Fruit fly (Drosophila melanogaster) whole organism, embryonic: ENCODE measurements around the gene CG3448.

Experiments
- Asciz ChIP-seq: fragments of 200-800 bp; sonication (Bioruptor generic); optimal IDR thresholded peaks from 2 replicates; lab custom pipeline; 2017; ENCODE audit warnings: missing biosample characterization, mild to moderate bottlenecking, missing genetic modification characterization, missing genetic modification reagents
- Atf-2 ChIP-seq: fragments of 200-800 bp; sonication (Bioruptor generic); optimal IDR thresholded peaks from 2 replicates; lab custom pipeline; 2016; ENCODE audit warnings: missing biosample characterization, missing genetic modification characterization
- B-H1 ChIP-seq: fragments of 200-800 bp; sonication (Bioruptor generic); IDR thresholded peaks from 3 replicates; pipeline ENCODE4 v1.3.6; 2022; ENCODE audit warnings: missing biosample characterization, missing genetic modification characterization
- BtbVII ChIP-seq: fragments of 200-800 bp; sonication (Bioruptor generic); optimal IDR thresholded peaks from 3 replicates; lab custom pipeline; 2017; ENCODE audit warnings: missing biosample characterization, mild to moderate bottlenecking, missing genetic modification characterization
- CG10431 ChIP-seq: fragments of 200-800 bp; sonication (Bioruptor generic); optimal IDR thresholded peaks from 3 replicates; lab custom pipeline; 2018; ENCODE audit warnings: missing biosample characterization, mild to moderate bottlenecking, missing genetic modification characterization
- CG10543 ChIP-seq: fragments of 200-800 bp; sonication (Bioruptor generic); optimal IDR thresholded peaks from 3 replicates; lab custom pipeline; 2017; ENCODE audit warnings: missing biosample characterization, mild to moderate bottlenecking, missing genetic modification characterization, moderate library complexity
- CG10979 ChIP-seq: fragments of 200-800 bp; sonication (Bioruptor generic); optimal IDR thresholded peaks from 2 replicates; lab custom pipeline; 2018; ENCODE audit warnings: missing biosample characterization, mild to moderate bottlenecking, missing genetic modification characterization, moderate library complexity
- CG12104 ChIP-seq: fragments of 200-800 bp; sonication (Bioruptor generic); optimal IDR thresholded peaks from 3 replicates; lab custom pipeline; 2016; ENCODE audit warnings: missing biosample characterization, missing genetic modification characterization
- CG1233 ChIP-seq: fragments of 200-800 bp; sonication (Bioruptor generic); optimal IDR thresholded peaks from 4 replicates; lab custom pipeline; 2018; ENCODE audit warnings: missing biosample characterization, mild to moderate bottlenecking, missing genetic modification characterization
- CG14667 ChIP-seq: fragments of 200-800 bp; sonication (Bioruptor generic); IDR thresholded peaks from 2 replicates; pipeline ENCODE4 v1.3.6; 2022; ENCODE audit warnings: missing biosample characterization, missing genetic modification characterization
- CG16813 ChIP-seq: fragments of 200-800 bp; sonication (Bioruptor generic); IDR thresholded peaks from 3 replicates; pipeline ENCODE4 v1.3.6; 2022; ENCODE audit warnings: missing biosample characterization, missing genetic modification characterization; ENCODE audit not compliant: partially characterized antibody
- CG3065 ChIP-seq: fragments of 200-800 bp; sonication (Bioruptor generic); optimal IDR thresholded peaks from 2 replicates; lab custom pipeline; 2016; ENCODE audit warnings: missing biosample characterization, missing genetic modification characterization
- CG33213 ChIP-seq: fragments of 200-800 bp; sonication (Bioruptor generic); optimal IDR thresholded peaks from 3 replicates; lab custom pipeline; 2016; ENCODE audit warnings: missing biosample characterization, missing genetic modification characterization
- CG7745 ChIP-seq: fragments of 200-800 bp; sonication (Bioruptor generic); optimal IDR thresholded peaks from 2 replicates; lab custom pipeline; 2018; ENCODE audit warnings: missing biosample characterization, mild to moderate bottlenecking, missing genetic modification characterization, moderate library complexity
- CG8388 ChIP-seq: fragments of 200-800 bp; sonication (Bioruptor generic); optimal IDR thresholded peaks from 2 replicates; lab custom pipeline; 2019; ENCODE audit warnings: missing biosample characterization, mild to moderate bottlenecking, missing genetic modification characterization, moderate library complexity
- D19A ChIP-seq: fragments of 200-800 bp; optimal IDR thresholded peaks from 3 replicates; lab custom pipeline; 2019; ENCODE audit warnings: missing biosample characterization, mild to moderate bottlenecking, missing genetic modification characterization, moderate library complexity
- Dfd ChIP-seq, 2 experiments: fragments of >200 bp; optimal IDR thresholded peaks; 2 replicates each; lab custom pipeline; 2017; ENCODE audit warnings: missing biosample characterization in 2 of 2, missing genetic modification characterization in 2 of 2
- Fer2 ChIP-seq: fragments of 200-800 bp; sonication (Bioruptor generic); optimal IDR thresholded peaks from 2 replicates; lab custom pipeline; 2018; ENCODE audit warnings: missing biosample characterization, mild to moderate bottlenecking, missing genetic modification characterization, moderate library complexity
- HLH54F ChIP-seq: fragments of 200-800 bp; sonication (Bioruptor generic); optimal IDR thresholded peaks from 3 replicates; lab custom pipeline; 2016; ENCODE audit warnings: missing biosample characterization, missing genetic modification characterization
- Hr39 ChIP-seq: fragments of >200 bp; optimal IDR thresholded peaks from 2 replicates; lab custom pipeline; 2017
- Hsf ChIP-seq: fragments of 200-800 bp; sonication (Bioruptor generic); optimal IDR thresholded peaks from 3 replicates; lab custom pipeline; 2016; ENCODE audit warnings: missing biosample characterization, missing genetic modification characterization
- Nf-YC ChIP-seq: fragments of 200-800 bp; optimal IDR thresholded peaks from 3 replicates; lab custom pipeline; 2019; ENCODE audit warnings: missing biosample characterization, mild to moderate bottlenecking, missing genetic modification characterization, moderate library complexity
- Rx ChIP-seq: fragments of 200-800 bp; sonication (Bioruptor generic); IDR thresholded peaks from 2 replicates; pipeline ENCODE4 v1.3.6; 2022; ENCODE audit warnings: missing biosample characterization, missing genetic modification characterization
- Spps ChIP-seq: fragments of 200-800 bp; sonication (Bioruptor generic); optimal IDR thresholded peaks from 2 replicates; lab custom pipeline; 2018; ENCODE audit warnings: missing biosample characterization, mild to moderate bottlenecking, missing genetic modification characterization
- Tbp ChIP-seq: fragments of >200 bp; optimal IDR thresholded peaks from 2 replicates; lab custom pipeline; 2018; ENCODE audit warnings: missing biosample characterization, missing genetic modification characterization
- az2 ChIP-seq: fragments of 200-800 bp; sonication (Bioruptor generic); optimal IDR thresholded peaks from 3 replicates; lab custom pipeline; 2016; ENCODE audit warnings: missing biosample characterization, missing genetic modification characterization
- bbx ChIP-seq: fragments of 200-800 bp; sonication (Bioruptor generic); IDR thresholded peaks from 2 replicates; pipeline ENCODE4 v1.3.6; 2022; ENCODE audit warnings: missing biosample characterization, missing genetic modification characterization; ENCODE audit not compliant: partially characterized antibody
- bigmax ChIP-seq: fragments of 200-800 bp; sonication (Bioruptor generic); optimal IDR thresholded peaks from 2 replicates; lab custom pipeline; 2018; ENCODE audit warnings: missing biosample characterization, mild to moderate bottlenecking, missing genetic modification characterization
- cato ChIP-seq: fragments of 200-800 bp; sonication (Bioruptor generic); optimal IDR thresholded peaks from 2 replicates; lab custom pipeline; 2016; ENCODE audit warnings: missing biosample characterization, missing genetic modification characterization, borderline replicate concordance
- cg ChIP-seq: fragments of 200-800 bp; sonication (Bioruptor generic); optimal IDR thresholded peaks from 3 replicates; lab custom pipeline; 2019; ENCODE audit warnings: missing biosample characterization, mild to moderate bottlenecking, missing genetic modification characterization, moderate library complexity
- ci ChIP-seq: fragments of 200-800 bp; sonication (Bioruptor generic); IDR thresholded peaks from 3 replicates; pipeline ENCODE4 v1.3.6; 2022; ENCODE audit warnings: missing biosample characterization, missing genetic modification characterization
- corto ChIP-seq: fragments of 200-800 bp; sonication (Bioruptor generic); optimal IDR thresholded peaks from 2 replicates; lab custom pipeline; 2016; ENCODE audit warnings: missing biosample characterization, mild to moderate bottlenecking, missing genetic modification characterization, moderate library complexity
- crp ChIP-seq, 2 experiments: fragments of 200-800 bp; sonication (Bioruptor generic); optimal IDR thresholded peaks; 2 replicates in 1 of 2; 3 replicates in 1 of 2; lab custom pipeline; 2017; ENCODE audit warnings: missing biosample characterization in 2 of 2, missing genetic modification characterization in 2 of 2, mild to moderate bottlenecking in 1 of 2, moderate library complexity in 1 of 2
- eve ChIP-seq, 2 experiments: fragments of >200 bp; optimal IDR thresholded peaks; 2 replicates each; lab custom pipeline; 2017; ENCODE audit warnings: missing biosample characterization in 2 of 2, missing genetic modification characterization in 2 of 2
- fd64A ChIP-seq: fragments of 200-800 bp; sonication (Bioruptor generic); optimal IDR thresholded peaks from 3 replicates; lab custom pipeline; 2018; ENCODE audit warnings: missing biosample characterization, mild to moderate bottlenecking, missing genetic modification characterization
- her ChIP-seq: fragments of 200-800 bp; sonication (Bioruptor generic); optimal IDR thresholded peaks from 2 replicates; lab custom pipeline; 2016; ENCODE audit warnings: missing biosample characterization, missing genetic modification characterization
- ind ChIP-seq: fragments of 200-800 bp; sonication (Bioruptor generic); optimal IDR thresholded peaks from 3 replicates; lab custom pipeline; 2016; ENCODE audit warnings: missing biosample characterization, missing genetic modification characterization
- nerfin-1 ChIP-seq: fragments of 200-800 bp; sonication (Bioruptor generic); optimal IDR thresholded peaks from 3 replicates; lab custom pipeline; 2019; ENCODE audit warnings: missing biosample characterization, mild to moderate bottlenecking, missing genetic modification characterization, moderate library complexity
- odd ChIP-seq: fragments of 200-800 bp; sonication (Bioruptor generic); optimal IDR thresholded peaks from 2 replicates; lab custom pipeline; 2017; ENCODE audit warnings: missing biosample characterization, mild to moderate bottlenecking, missing genetic modification characterization
- onecut ChIP-seq: fragments of 200-800 bp; sonication (Bioruptor generic); IDR thresholded peaks from 2 replicates; pipeline ENCODE4 v1.3.6; 2022; ENCODE audit warnings: missing biosample characterization, missing genetic modification characterization
- otp ChIP-seq: fragments of 200-800 bp; sonication (Bioruptor generic); IDR thresholded peaks from 3 replicates; pipeline ENCODE4, ENCODE4 v1.3.6; 2022; ENCODE audit warnings: missing biosample characterization, missing genetic modification characterization
- salm ChIP-seq: fragments of 200-800 bp; sonication (Bioruptor generic); optimal IDR thresholded peaks from 2 replicates; lab custom pipeline; 2018; ENCODE audit warnings: missing biosample characterization, mild to moderate bottlenecking, missing genetic modification characterization
- sd ChIP-seq: fragments of 200-800 bp; sonication (Bioruptor generic); optimal IDR thresholded peaks from 3 replicates; lab custom pipeline; 2018; ENCODE audit warnings: missing biosample characterization, mild to moderate bottlenecking, missing genetic modification characterization, moderate library complexity
- slou ChIP-seq: fragments of 200-800 bp; sonication (Bioruptor generic); optimal IDR thresholded peaks from 3 replicates; lab custom pipeline; 2016; ENCODE audit warnings: missing biosample characterization, missing genetic modification characterization
- slp2 ChIP-seq: fragments of 200-800 bp; sonication (Bioruptor generic); optimal IDR thresholded peaks from 2 replicates; lab custom pipeline; 2016; ENCODE audit warnings: missing biosample characterization, missing genetic modification characterization
- stc ChIP-seq: fragments of 200-800 bp; sonication (Bioruptor generic); IDR thresholded peaks from 2 replicates; pipeline ENCODE4 v1.3.6; 2022; ENCODE audit warnings: missing biosample characterization, missing genetic modification characterization
- unc-4 ChIP-seq: fragments of 200-800 bp; sonication (Bioruptor generic); IDR thresholded peaks from 2 replicates; pipeline ENCODE4 v1.3.6; 2022; ENCODE audit warnings: missing biosample characterization, missing genetic modification characterization; ENCODE audit not compliant: partially characterized antibody
- vfl ChIP-seq: fragments of 200-800 bp; sonication (Bioruptor generic); optimal IDR thresholded peaks from 2 replicates; lab custom pipeline; 2016; ENCODE audit warnings: missing biosample characterization, missing genetic modification characterization
- wek ChIP-seq: fragments of 200-800 bp; sonication (Bioruptor generic); optimal IDR thresholded peaks from 3 replicates; lab custom pipeline; 2018; ENCODE audit warnings: missing biosample characterization, mild to moderate bottlenecking, missing genetic modification characterization, moderate library complexity
- zf30C ChIP-seq: fragments of 200-800 bp; sonication (Bioruptor generic); optimal IDR thresholded peaks from 3 replicates; lab custom pipeline; 2018; ENCODE audit warnings: missing biosample characterization, mild to moderate bottlenecking, missing genetic modification characterization

The CG3448 gene

DNA sequence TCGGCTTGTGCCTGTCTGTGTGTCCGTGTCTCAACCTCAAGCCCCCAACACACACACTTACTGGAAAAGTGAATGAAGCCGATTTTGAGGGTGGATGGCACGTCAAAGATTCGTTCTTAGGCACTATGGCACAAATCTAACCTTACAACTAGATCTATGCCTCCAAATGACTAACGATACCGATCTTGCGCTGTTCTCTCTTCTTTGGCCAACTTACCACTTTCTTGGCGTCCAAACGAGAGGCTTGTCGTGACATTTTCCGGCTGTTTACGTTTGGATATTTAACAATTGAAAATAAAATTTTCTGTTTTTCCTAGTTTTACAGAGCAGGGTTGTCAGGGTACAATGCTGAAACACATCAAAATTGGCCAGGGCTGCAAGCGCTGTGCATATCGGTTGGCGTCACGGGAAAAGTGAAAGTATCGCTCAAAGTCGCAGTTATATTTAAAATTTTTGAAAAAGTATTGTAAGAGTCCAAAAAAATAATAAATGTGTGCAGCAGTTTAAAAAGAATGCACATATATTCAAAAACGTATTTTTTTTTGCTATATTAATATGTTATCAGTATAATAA lies 9.4 kb downstream of the CG3448 start, which contains the start of the genes Bet3 and Nf-YA (continued):
- TF ChIP-seq Dfd (GFP tag; optimal IDR thresholded peaks at IDR 0.05; lab: Kevin White, UChicago): no peak
- peak; percentile 30 for TF ChIP-seq CG12104 (GFP tag; lab: Kevin White, UChicago)
- TF ChIP-seq Hr39 (lab: Kevin White, UChicago): no peak
- TF ChIP-seq her (GFP tag; lab: Kevin White, UChicago): peak; percentile 36
- peak; percentile 27 for TF ChIP-seq slp2
- no peak; the same call in 1 of the 2 replicates for TF ChIP-seq CG14667 (GFP tag; lab: Robert Waterston, UW)
- peak; percentile 85 for TF ChIP-seq bbx
- TF ChIP-seq CG10979 (tag; lab: Kevin White, UChicago): peak; percentile 47
- TF ChIP-seq HLH54F (GFP tag; lab: Kevin White, UChicago): peak; percentile 50
- TF ChIP-seq CG1233: peak; percentile 27
- no peak; the same call in 2 of the 3 replicates for TF ChIP-seq B-H1 (GFP tag; lab: Robert Waterston, UW)
- TF ChIP-seq Nf-YC: peak; percentile 43
- TF ChIP-seq otp (GFP tag; lab: Robert Waterston, UW): no peak
- no peak for TF ChIP-seq eve (GFP tag; optimal IDR thresholded peaks at IDR 0.05; lab: Kevin White, UChicago)
- TF ChIP-seq vfl: peak; percentile 14
- no peak for TF ChIP-seq Asciz (GFP tag; lab: Kevin White, UChicago)
- TF ChIP-seq sd: peak; percentile 38
- TF ChIP-seq D19A: peak; percentile 20
- TF ChIP-seq CG8388: peak; percentile 21
- no peak for TF ChIP-seq BtbVII (GFP tag; lab: Kevin White, UChicago)
- TF ChIP-seq CG10543 (GFP tag; lab: Kevin White, UChicago): peak; percentile 36
- peak; percentile 61 for TF ChIP-seq ind (GFP tag; lab: Kevin White, UChicago)
- TF ChIP-seq fd64A (GFP tag; lab: Kevin White, UChicago): no peak
- TF ChIP-seq ci (GFP tag; lab: Robert Waterston, UW): no peak; the same call in 1 of the 3 replicates
- TF ChIP-seq CG10431: peak; percentile 8
- peak; percentile 85 for TF ChIP-seq CG16813 (GFP tag; lab: Robert Waterston, UW)
- TF ChIP-seq CG33213 (GFP tag; lab: Kevin White, UChicago): peak; percentile 27
- TF ChIP-seq az2 (GFP tag; lab: Kevin White, UChicago): peak; percentile 44
- no peak for TF ChIP-seq odd (GFP tag; lab: Kevin White, UChicago)
- TF ChIP-seq CG3065 (GFP tag; lab: Kevin White, UChicago): peak; percentile 3
- TF ChIP-seq corto (GFP tag; lab: Kevin White, UChicago): no peak
- no peak for TF ChIP-seq CG7745
- no peak for TF ChIP-seq zf30C (GFP tag; lab: Kevin White, UChicago)
- TF ChIP-seq wek (GFP tag; lab: Kevin White, UChicago): no peak
- peak; percentile 86 for TF ChIP-seq unc-4 (GFP tag; lab: Robert Waterston, UW)
- TF ChIP-seq onecut (GFP tag; lab: Robert Waterston, UW): no peak
- TF ChIP-seq Rx (GFP tag; lab: Robert Waterston, UW): 0 out of 2 replicates have a peak, but pooled peaks have one; percentile 33
- TF ChIP-seq Hsf (GFP tag; lab: Kevin White, UChicago): peak; percentile 60
- TF ChIP-seq Atf-2 (GFP tag; lab: Kevin White, UChicago): no peak
- TF ChIP-seq slou (GFP tag; lab: Kevin White, UChicago): peak; percentile 41
- no peak for TF ChIP-seq Fer2 (tag; lab: Kevin White, UChicago)
- TF ChIP-seq cato (GFP tag; lab: Kevin White, UChicago): no peak
- TF ChIP-seq cg (GFP tag; lab: Kevin White, UChicago): peak; percentile 6
- TF ChIP-seq Tbp (GFP tag; lab: Kevin White, UChicago): no peak
- TF ChIP-seq bigmax: peak; percentile 89
- no peak for TF ChIP-seq salm
- no peak for TF ChIP-seq stc
- TF ChIP-seq crp (GFP tag; optimal IDR thresholded peaks at IDR 0.05; lab: Kevin White, UChicago): peak in 1 of 2 experiments; percentile 7
- no peak for TF ChIP-seq Spps (tag; lab: Kevin White, UChicago)
- peak; percentile 35 for TF ChIP-seq nerfin-1 (tag; lab: Kevin White, UChicago)
